Worm (Caenorhabditis elegans): ENCODE data around the gene pno-1.

The pno-1 gene

DNA sequence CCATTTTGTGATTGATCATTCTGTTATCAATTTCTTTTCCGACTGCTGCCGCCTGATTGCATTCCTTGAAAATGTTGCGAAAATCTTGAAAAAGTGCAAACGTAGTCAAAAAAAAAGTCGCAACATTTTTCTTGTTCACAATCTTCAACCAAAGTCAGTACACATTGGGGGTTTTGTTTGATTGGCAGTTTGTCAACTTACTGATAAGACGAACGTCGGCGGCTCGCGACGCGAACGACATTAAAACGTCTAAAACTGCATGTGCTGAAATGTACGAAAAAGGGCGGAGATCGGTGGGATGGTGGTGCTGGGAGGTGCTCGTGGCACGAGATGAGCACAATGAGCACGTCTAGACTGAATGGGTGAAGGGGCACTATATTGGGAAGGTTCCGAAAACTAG lies 3.9 kb downstream of the pno-1 start (continued):
- TF ChIP-seq B0035.1 (tag; optimal IDR thresholded peaks at IDR 0.05) (no peak), akir-1 (GFP tag; optimal IDR thresholded peaks at IDR 0.05) (no peak), Y79H2A.3 (GFP tag; conservative IDR thresholded peaks at IDR 0.05) (no peak), sea-2 (GFP tag; IDR thresholded peaks at IDR 0.05) (no peak), ekl-4 (GFP tag; IDR thresholded peaks at IDR 0.05) (no peak), lsl-1 (GFP tag; optimal IDR thresholded peaks at IDR 0.05) (no peak), F23B12.7 (tag; optimal IDR thresholded peaks at IDR 0.05; ENCODE audit: insufficient read depth) (no peak), F33H1.4 (GFP tag; IDR thresholded peaks at IDR 0.05) (peak; percentile 29; the same call in 1 of the 2 replicates), ama-1 (optimal IDR thresholded peaks at IDR 0.05) (no peak), ama-1 (GFP tag; optimal IDR thresholded peaks at IDR 0.05) (no peak), C06A6.2 (GFP tag; conservative IDR thresholded peaks at IDR 0.05) (no peak), madf-6 (GFP tag; IDR thresholded peaks at IDR 0.05) (no peak), F10E7.11 (tag; optimal IDR thresholded peaks at IDR 0.05) (no peak), dox-1 (GFP tag; IDR thresholded peaks at IDR 0.05) (peak; percentile 64), atf-7 (tag; optimal IDR thresholded peaks at IDR 0.05) (peak; percentile 23), athp-1 (tag; optimal IDR thresholded peaks at IDR 0.05) (no peak), Y56A3A.18 (GFP tag; IDR thresholded peaks at IDR 0.05) (0 out of 2 replicates have a peak, but pooled peaks have one; percentile 40), lsy-27 (tag; optimal IDR thresholded peaks at IDR 0.05; ENCODE audit: borderline replicate concordance, insufficient read depth) (no peak), nhr-80 (tag; optimal IDR thresholded peaks at IDR 0.05) (peak; percentile 92), mel-28 (tag; optimal IDR thresholded peaks at IDR 0.05; ENCODE audit: borderline replicate concordance) (no peak), C17E4.6 (GFP tag; IDR thresholded peaks at IDR 0.05) (no peak), nhr-90 (tag; optimal IDR thresholded peaks at IDR 0.05) (peak; percentile 34), sptf-2 (GFP tag; optimal IDR thresholded peaks at IDR 0.05) (no peak), xnd-1 (tag; optimal IDR thresholded peaks at IDR 0.05) (no peak), rpc-1 (optimal IDR thresholded peaks at IDR 0.05) (no peak), rpc-1 (tag; optimal IDR thresholded peaks at IDR 0.05) (no peak), zim-3 (tag; optimal IDR thresholded peaks at IDR 0.05) (peak; percentile 30), tbp1 (GFP tag; optimal IDR thresholded peaks at IDR 0.05) (peak; percentile 54), D2030.7 (GFP tag; IDR thresholded peaks at IDR 0.05) (no peak), hlh-26 (GFP tag; conservative IDR thresholded peaks at IDR 0.05) (no peak), F52B5.7 (tag; optimal IDR thresholded peaks at IDR 0.05) (no peak), F39B2.1 (GFP tag; IDR thresholded peaks at IDR 0.05) (no peak), attf-5 (GFP tag; optimal IDR thresholded peaks at IDR 0.05) (peak; percentile 70), B0336.3 (GFP tag; IDR thresholded peaks at IDR 0.05) (peak; percentile 76; the same call in 1 of the 2 replicates), bed-2 (GFP tag; IDR thresholded peaks at IDR 0.05) (no peak), ztf-22 (GFP tag; optimal IDR thresholded peaks at IDR 0.05) (no peak), ceh-100 (GFP tag; IDR thresholded peaks at IDR 0.05) (no peak), K12H6.12 (tag; optimal IDR thresholded peaks at IDR 0.05) (no peak), madf-3 (GFP tag; IDR thresholded peaks at IDR 0.05) (no peak), lag-1 (GFP tag; IDR thresholded peaks at IDR 0.05) (no peak), ztf-3 (GFP tag; optimal IDR thresholded peaks at IDR 0.05) (no peak), madf-10 (tag; optimal IDR thresholded peaks at IDR 0.05) (peak; percentile 12), somi-1 (GFP tag; optimal IDR thresholded peaks at IDR 0.05) (no peak), bed-1 (GFP tag; IDR thresholded peaks at IDR 0.05) (no peak), nfyb-1 (GFP tag; IDR thresholded peaks at IDR 0.05) (0 out of 2 replicates have a peak, but pooled peaks have one; percentile 24), zfh-2 (GFP tag; conservative IDR thresholded peaks at IDR 0.05) (no peak), egrh-3 (GFP tag; IDR thresholded peaks at IDR 0.05) (no peak), mxl-1 (tag; optimal IDR thresholded peaks at IDR 0.05) (no peak), F55B11.4 (tag; optimal IDR thresholded peaks at IDR 0.05; ENCODE audit: borderline replicate concordance, insufficient read depth) (no peak), him-1 (tag; optimal IDR thresholded peaks at IDR 0.05) (no peak)

All from whole organism, young adult.